Worm (Caenorhabditis elegans): Measurements from ENCODE around the gene T21C9.6.

The T21C9.6 gene

DNA sequence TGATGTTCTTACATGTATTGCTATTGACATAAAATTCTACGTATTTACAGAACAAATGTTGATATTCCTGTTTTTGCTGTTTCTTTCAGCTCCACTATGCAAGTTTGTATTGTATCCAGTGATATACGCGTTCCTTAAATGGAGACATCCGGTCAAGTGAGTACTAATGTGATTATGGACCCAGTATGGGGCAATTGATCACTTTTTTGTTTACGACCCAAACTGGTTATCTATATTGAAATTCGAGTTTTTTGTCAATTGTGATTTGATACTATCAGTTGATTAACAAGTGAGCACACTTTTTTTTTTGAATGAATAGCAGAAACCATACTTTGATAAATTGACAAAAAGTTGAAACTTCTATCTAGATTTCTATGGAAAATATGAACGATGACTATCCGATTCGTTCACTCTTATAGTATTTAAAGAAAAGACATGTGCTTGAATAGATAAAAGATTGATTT lies at the start of gene T21C9.6:
T21C9.6 (plus strand) TSS at position 51 of the 464 bp plus-strand sequence.
- TF ChIP-seq unc-62 (GFP tag; optimal IDR thresholded peaks at IDR 0.05): no peak

DNA sequence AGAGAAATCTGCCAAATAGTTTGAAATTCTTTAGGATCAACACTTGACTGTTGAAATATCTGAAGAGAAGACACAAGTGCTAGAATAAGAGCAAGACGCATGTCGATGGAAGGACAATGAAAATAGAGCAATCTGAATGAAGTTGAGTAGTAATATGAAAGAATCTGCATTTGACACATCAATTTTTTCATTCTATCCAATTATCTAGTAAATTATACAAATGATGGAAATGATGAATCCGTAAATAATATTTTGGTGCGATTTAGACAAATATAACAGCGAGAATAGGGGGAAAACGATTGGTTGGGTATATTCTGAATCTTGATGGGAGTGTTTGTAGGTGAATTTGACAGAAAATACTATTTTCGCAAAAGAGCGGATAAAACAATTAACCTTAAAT lies 49.0 kb upstream of the T21C9.6 start, which contains the start of gene txt-10:
txt-10 (minus strand) TSS at position 101 of the 400 bp plus-strand sequence.
- no peak for TF ChIP-seq unc-62 (GFP tag; optimal IDR thresholded peaks at IDR 0.05)

DNA sequence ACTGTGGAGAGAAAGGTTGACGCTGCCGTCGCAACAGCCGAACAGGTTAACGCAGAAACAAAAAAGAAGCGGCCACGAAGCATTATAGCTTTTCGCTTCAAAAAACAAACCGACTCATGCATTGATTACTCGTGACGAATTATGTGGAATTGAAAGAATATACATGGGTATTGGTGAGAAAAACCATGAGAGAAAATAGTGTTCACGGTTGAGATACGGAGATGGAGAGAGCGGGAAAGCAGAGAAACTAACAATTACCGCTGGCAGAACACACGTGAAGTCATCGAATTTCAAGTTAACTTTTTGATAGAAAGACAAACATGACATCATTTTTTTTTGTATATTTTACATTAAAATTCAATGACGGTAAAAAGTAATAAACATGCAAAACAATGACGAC lies 46.4 kb upstream of the T21C9.6 start:
- TF ChIP-seq unc-62 (GFP tag; optimal IDR thresholded peaks at IDR 0.05): no peak

DNA sequence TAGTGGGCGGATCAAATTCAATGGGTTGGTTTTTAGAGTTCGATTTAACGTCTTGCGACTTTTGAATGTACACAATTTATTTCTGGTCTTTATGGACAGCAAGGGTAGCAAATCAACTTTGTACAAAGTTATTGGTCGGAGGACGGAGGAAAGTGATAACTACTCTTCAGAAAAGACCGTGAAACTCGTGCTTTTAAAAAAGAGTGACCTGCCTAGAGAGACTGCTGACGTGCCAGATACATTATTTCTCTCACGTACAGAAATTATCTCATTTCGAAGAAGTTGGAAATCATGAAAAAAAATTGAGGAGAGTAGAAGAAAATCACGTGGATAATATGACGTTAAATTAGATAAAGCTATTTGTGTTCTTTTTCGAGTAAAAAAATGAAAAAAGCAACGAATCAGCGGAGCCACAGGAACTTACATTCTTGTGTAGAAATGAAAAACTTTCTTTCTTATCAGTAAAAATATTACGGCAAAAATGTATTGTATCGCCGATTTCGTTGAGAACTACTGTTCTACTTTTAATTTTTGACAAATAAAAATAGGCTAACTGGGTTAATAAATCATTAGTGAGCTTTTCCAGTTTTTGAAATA lies 45.5 kb upstream of the T21C9.6 start, which contains the start of gene ppm-1.A:
ppm-1.A (minus strand) TSS at position 294 of the 597 bp plus-strand sequence.
- TF ChIP-seq unc-62 (GFP tag; optimal IDR thresholded peaks at IDR 0.05): no peak

DNA sequence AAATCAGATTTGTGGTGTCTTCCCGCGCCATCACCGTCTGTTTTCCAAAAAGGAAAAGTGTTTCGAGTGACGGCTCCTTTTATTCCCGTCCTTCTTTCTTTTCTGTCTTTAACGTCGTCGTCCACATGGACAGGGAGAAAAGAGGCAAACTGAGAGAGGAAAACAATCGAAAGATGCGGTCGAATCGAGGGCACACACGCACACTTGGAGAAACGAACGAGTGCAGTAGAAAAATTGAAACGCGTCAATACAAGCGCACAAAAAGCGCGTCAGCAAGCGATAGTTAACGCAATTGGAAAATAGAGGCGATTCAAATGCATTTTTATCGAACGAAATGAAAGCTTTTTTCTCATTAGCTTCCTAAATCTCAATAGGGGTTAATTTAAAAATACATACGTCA lies 44.9 kb upstream of the T21C9.6 start:
- no peak for TF ChIP-seq unc-62 (GFP tag; optimal IDR thresholded peaks at IDR 0.05)

DNA sequence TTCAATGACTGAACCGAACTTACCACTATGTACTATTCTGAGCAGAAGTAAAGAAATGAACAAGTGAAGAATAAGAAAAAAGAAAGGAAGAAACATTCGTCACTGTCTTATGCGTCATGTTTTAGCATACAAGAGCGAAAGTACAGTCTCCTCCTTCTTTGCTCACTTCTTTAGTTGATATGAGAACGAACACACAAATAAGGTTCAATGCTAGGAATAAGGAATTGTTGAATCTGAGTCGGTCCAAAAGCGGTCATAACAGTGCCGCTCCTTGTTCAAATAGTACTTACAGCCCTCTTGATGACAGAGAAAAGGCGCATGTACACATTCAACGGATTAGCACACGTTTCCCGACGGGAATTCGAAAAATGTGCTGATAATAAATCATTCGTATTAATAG lies 42.6 kb upstream of the T21C9.6 start, which contains the start of gene F25D1.8:
F25D1.8 (plus strand) TSS at position 301 of the 400 bp plus-strand sequence.
- no peak for TF ChIP-seq unc-62 (GFP tag; optimal IDR thresholded peaks at IDR 0.05)

DNA sequence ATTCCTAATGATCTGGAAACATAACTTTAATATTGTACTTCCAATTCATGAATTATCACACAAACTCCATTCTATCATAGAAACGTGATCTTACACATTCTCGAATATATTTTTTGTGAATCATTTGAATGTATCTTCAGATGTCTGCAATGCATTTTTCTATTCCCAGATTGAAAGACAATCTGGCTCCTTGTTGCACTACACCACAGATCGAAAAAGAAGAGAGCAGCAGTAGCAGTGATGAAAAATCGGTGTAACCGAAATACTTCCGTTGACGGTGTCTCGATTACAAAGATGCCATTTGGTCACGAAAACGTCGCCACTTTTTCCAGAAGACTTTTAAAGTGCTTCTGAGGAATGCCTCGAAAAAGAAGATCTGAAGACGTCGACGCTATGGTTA lies 41.7 kb upstream of the T21C9.6 start, which contains the start of gene degt-1:
degt-1 (plus strand) TSS at position 301 of the 400 bp plus-strand sequence.
- no peak for TF ChIP-seq unc-62 (GFP tag; optimal IDR thresholded peaks at IDR 0.05)

DNA sequence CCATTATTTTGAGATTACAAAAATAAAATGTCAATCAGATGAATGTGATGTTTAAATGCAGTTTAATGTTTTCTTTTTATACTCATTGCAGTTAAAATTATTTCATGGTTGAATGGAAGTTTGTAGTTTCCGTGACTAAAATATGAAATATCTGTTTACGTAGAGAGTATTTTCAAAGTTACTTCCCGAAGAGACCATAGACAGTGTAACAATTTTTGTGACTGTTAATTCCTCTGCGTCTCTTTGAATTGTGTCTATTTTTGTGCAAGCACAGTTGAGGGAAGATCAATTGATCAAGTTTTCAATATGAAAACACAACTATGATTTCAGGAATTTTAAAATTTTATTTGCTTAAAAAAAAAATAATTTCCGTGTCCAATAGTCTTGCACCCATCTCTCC lies 34.9 kb upstream of the T21C9.6 start, which contains the start of gene F25D1.5:
F25D1.5 (minus strand) TSS at position 35 of the 400 bp plus-strand sequence.
- TF ChIP-seq unc-62 (GFP tag; optimal IDR thresholded peaks at IDR 0.05): no peak

DNA sequence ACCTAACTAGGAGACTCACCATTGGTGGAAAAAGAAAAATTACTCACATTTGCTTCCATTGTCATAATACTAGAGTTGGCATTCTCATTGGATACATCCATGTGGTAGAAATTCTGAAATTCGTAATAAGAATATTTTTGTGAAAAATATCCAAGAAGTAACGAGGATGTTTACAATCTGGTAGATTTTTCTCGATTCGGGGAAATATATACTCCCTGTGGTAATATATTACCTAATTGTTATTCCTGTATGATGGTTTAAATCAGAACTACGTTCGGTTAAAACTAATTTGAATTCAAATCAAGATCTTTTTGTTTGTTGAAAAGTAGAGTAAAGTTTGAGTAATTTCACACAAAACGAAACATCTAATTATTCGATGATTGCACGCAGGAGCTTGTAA lies 32.7 kb upstream of the T21C9.6 start, which contains the start of gene srd-34:
srd-34 (minus strand) TSS at position 101 of the 400 bp plus-strand sequence.
- TF ChIP-seq unc-62 (GFP tag; optimal IDR thresholded peaks at IDR 0.05): no peak

DNA sequence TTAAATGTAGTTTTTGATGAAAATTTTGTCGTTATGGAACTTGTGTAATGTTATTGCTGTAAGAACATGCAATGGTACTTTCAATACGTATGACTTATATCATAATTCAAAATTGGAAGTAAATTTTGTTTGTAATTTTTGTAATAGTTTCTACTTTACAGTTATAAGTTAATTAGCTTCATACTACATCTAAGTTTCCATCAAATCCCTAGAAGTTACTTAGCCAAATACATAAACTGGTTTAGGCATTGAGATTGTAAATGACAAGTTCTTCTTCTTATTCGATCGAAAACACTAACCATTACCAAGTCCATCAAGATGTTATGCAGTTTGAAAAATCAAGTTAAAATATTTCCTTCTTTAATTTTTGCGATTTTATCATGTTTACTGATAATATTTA lies 32.0 kb upstream of the T21C9.6 start, which contains the start of gene F32G8.2:
F32G8.2 (plus strand) TSS at position 301 of the 400 bp plus-strand sequence.
- no peak for TF ChIP-seq unc-62 (GFP tag; optimal IDR thresholded peaks at IDR 0.05)

DNA sequence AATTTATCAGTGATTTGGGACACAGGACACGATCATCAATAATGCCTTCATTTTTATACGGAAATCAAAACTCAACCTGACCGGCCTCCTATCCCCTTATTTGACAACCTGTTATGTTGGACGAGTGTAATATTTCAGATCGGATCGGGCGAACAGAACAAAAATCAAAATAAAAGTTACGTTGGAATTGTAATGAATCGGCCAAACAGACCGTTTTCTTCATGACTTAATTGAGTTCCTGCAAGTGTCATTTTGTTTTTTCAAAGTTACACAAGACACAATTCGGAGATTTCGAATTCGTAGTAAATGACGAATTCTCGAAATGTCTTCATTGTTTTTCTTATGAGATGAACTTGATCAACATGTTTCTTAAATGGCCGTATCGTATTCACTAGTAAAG lies 26.4 kb upstream of the T21C9.6 start, which contains the start of gene F32G8.3:
F32G8.3 (minus strand) TSS at position 101 of the 400 bp plus-strand sequence.
- TF ChIP-seq unc-62 (GFP tag; optimal IDR thresholded peaks at IDR 0.05): no peak

DNA sequence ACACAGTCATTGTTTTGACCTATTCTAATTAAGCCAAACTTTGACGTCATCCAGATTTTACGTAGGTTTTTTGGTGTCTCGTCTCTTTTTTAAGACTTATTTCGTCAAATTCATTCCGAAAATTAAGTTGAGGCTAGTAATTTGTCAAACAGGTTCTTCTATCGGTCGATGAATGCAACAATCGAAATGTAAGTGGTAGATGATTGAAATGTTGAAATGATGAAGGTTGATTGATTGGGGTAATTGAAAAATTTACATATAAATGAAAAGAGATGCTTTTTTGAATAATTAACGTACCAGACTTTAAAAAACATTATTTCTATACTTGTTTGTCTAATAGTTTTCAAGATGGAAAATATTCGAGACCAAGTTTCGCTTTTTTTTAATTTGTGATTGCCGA lies 25.3 kb upstream of the T21C9.6 start:
- TF ChIP-seq unc-62 (GFP tag; optimal IDR thresholded peaks at IDR 0.05): no peak

DNA sequence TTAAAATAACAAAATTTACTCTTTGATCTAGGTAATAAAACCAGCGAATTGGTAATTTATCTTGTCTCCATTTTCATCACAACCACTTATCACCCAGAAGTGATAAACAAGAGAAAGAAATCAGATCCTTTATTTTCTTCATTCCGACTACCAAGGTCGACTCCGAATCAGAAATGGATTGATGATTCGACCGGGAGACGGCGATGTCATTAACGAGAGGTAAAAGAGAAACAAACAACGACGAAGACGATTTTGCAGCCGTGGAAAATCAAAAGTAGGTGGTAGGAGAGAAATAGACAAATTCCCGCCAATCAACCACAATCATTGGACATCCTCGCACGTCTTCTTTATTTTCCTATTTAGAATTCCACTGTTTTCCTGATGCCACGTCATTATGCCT lies 24.6 kb upstream of the T21C9.6 start:
- no peak for TF ChIP-seq unc-62 (GFP tag; optimal IDR thresholded peaks at IDR 0.05)

DNA sequence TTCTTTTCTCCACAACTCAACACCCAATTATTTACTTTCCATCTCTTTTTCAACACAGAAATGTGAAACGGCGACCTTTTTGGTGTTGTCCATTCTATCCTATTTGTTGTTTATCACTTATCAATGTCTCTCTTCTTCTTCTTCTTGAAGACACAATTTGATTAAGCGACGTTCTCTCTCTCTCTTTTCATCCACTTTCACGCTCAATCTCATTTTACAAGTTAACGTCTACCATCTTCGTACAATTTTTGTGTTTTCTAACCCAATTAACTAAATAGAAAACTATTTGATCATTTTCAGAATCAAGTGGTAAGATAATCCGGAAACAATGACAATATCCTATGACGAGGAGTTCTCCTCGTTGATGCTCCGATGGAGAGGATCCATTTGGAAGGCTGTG lies 24.0 kb upstream of the T21C9.6 start, which contains the start of gene best-14:
best-14 (plus strand) TSS at position 301 of the 400 bp plus-strand sequence.
- no peak for TF ChIP-seq unc-62 (GFP tag; optimal IDR thresholded peaks at IDR 0.05)

DNA sequence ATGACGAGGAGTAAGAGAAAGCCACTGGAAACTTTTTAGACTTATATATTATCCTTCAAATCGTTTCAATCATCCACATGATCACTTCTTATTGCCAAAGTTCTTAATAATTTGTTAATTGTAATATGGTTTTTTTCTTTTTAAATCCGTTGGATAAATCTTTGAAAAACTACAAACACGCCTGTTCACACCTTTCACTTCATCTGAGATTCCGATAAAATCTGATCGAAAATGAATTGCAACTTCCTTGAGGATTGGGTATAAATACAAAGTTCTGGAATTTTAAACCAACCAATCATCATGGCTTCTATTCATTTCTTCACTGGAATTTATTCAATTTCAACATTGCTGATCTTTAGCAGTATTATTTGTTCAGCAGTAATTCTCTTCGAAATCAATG lies 21.1 kb upstream of the T21C9.6 start, which contains the start of gene col-152:
col-152 (plus strand) TSS at position 301 of the 400 bp plus-strand sequence.
- TF ChIP-seq unc-62 (GFP tag; optimal IDR thresholded peaks at IDR 0.05): no peak

DNA sequence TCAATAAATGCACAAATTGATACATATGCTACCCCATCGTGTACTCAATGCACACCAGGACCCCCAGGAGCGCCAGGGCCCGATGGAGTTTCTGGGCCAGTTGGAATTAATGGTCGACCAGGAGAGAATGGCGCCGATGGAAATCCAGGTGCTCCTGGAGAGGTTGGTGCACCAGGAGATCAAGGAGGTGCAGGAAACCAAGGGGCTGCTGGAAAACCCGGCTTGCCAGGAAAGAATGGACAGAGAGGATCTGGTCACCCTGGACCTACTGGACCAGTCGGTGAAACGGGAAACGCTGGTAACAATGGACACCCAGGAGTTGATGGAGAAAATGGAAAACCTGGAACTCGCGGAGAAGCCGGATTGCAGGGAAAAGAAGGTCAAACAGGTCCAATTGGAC lies 20.1 kb upstream of the T21C9.6 start:
- no peak for TF ChIP-seq unc-62 (GFP tag; optimal IDR thresholded peaks at IDR 0.05)

DNA sequence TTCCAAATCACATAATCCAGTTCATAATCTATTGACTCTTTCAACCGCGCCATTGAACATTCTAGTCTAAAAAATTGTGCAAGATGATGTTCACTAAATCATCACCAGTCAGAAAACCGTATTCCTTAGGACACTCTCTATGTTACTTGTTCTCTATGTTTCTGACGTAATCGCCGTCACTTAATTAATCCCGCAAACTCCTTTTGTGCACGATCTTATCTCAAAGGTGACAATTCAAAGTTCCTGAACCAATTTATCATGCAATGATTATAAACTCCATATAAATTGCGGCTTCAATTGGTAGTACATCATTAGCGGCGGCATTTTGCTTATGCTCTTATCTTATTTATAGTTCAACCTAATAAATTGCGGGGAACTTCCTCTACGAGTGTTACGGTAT lies 18.9 kb upstream of the T21C9.6 start:
- TF ChIP-seq unc-62 (GFP tag; optimal IDR thresholded peaks at IDR 0.05): no peak
